Fruit fly (Drosophila melanogaster): ENCODE measurements around the gene Nnf1b.

The Nnf1b gene

dm6 chr2L:810277-810676 is at the start of gene Nnf1b:
TSS of gene Nnf1b (plus strand) at chr2L:810577.
- TF ChIP-seq psq (optimal IDR thresholded peaks at IDR 0.05), result no peak
- no peak for TF ChIP-seq Myc (optimal IDR thresholded peaks at IDR 0.05)
- no peak for TF ChIP-seq ttk (optimal IDR thresholded peaks at IDR 0.05)
- TF ChIP-seq insv (optimal IDR thresholded peaks at IDR 0.05), result no peak
- TF ChIP-seq Sin3A (optimal IDR thresholded peaks at IDR 0.05), result no peak
- TF ChIP-seq h (optimal IDR thresholded peaks at IDR 0.05), result no peak

DNA sequence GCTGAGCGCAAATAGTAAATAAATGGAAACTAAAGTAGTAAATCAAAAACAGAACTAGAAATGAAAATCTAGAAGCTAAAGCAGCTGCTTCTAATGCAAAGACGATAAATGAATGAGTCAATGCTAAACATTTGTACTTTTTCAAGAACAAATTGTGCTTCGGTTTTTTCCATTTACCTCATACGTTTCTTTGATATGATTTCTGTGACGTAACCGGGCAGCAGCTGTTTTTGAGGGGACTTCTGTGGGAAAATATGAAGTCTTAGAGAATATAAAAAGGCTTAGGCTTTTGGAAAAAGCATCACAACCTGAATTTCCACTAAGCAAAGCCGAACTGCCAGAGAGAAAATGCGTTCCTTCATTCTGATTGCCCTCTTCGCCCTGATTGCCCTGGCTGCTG is 37.1 kb upstream of the Nnf1b start, which contains the start of gene CG12506:
Gene CG12506, plus strand, starts transcription at position 301 of the 400 bp plus-strand sequence.
- TF ChIP-seq h (optimal IDR thresholded peaks at IDR 0.05), result no peak
- TF ChIP-seq psq (optimal IDR thresholded peaks at IDR 0.05), result no peak
- no peak for TF ChIP-seq insv (optimal IDR thresholded peaks at IDR 0.05)
- no peak for TF ChIP-seq ttk (optimal IDR thresholded peaks at IDR 0.05)

- TF ChIP-seq ttk (optimal IDR thresholded peaks at IDR 0.05) (no peak), insv (optimal IDR thresholded peaks at IDR 0.05) (no peak)
These were observed 34.1 kb upstream of the Nnf1b start, which contains the start of gene CG13946 for dm6 chr2L:776236-776635. TSS of gene CG13946 (plus strand) at chr2L:776536.

DNA sequence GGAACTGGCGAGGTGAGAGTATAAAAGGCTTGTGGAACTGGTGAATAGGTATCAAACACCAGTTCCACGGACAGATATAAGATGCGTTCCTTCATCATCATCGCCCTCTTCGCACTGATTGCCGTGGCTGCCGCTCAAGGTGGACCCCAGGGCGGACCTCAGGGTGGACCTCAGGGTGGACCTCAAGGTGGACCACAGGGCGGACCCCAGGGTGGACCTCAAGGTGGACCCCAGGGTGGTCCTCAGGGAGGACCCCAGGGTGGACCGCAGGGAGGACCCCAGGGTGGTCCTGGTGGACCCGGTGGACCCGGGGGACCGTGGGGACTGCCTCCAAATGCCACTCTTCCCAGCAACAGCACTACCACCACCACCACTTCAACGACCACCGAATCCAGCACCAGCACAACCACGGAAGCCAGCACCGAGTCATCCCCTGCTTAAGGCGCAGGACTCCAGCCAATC is 31.2 kb upstream of the Nnf1b start, which contains the start of gene CG13947:
Gene CG13947, plus strand, starts transcription at position 51 of the 462 bp plus-strand sequence.
- no peak for TF ChIP-seq Myc (optimal IDR thresholded peaks at IDR 0.05)
- TF ChIP-seq Sin3A (optimal IDR thresholded peaks at IDR 0.05), result no peak
- no peak for TF ChIP-seq psq (optimal IDR thresholded peaks at IDR 0.05)
- no peak for TF ChIP-seq ttk (optimal IDR thresholded peaks at IDR 0.05)
- TF ChIP-seq h (optimal IDR thresholded peaks at IDR 0.05), result no peak
- no peak for TF ChIP-seq insv (optimal IDR thresholded peaks at IDR 0.05)

DNA sequence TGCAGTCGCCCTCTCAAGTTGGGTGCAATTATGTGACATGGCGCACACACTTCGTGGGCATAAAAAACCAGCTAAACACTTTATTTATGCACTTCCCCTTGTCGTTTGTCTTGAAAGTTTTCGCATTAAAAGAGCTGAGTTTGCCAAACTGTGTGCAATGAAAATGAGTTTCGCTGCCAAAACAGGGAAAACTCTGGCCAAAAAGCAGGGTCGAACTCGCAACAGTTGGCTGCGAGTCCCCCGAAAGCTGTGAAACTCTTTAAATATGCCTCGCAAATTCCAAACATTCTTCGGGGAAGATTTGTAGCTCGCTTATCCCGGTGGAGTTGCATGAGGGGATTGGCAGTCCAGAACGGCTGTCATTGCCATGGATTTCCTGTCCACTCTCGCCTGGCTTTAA is 30.2 kb upstream of the Nnf1b start, which contains the start of gene Gr21a:
Gene Gr21a, plus strand, starts transcription at position 301 of the 400 bp plus-strand sequence.
- TF ChIP-seq insv (optimal IDR thresholded peaks at IDR 0.05), result no peak
- TF ChIP-seq Sin3A (optimal IDR thresholded peaks at IDR 0.05), result no peak
- no peak for TF ChIP-seq h (optimal IDR thresholded peaks at IDR 0.05)
- no peak for TF ChIP-seq Myc (optimal IDR thresholded peaks at IDR 0.05)
- TF ChIP-seq ttk (optimal IDR thresholded peaks at IDR 0.05), result no peak
- no peak for TF ChIP-seq psq (optimal IDR thresholded peaks at IDR 0.05)

DNA sequence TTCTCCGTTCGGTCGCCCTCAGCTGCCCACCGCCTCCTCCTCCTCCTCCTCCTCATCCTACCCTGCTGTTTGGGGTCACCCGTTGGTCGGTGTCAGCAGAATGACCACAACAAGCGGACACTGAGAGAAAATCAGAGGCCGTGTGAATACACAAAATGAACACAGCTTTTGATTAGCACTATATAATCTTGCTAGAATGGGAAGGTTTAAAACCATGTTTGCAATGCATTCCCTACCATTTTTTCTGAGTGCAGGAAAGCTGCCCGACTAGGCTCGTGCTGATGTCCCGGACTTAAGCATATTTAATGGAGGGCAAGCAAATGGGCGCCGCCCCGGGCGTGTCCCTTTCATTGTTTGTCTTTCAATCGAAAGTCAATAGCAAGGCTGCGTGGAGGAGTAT is 29.5 kb upstream of the Nnf1b start:
- TF ChIP-seq Sin3A (optimal IDR thresholded peaks at IDR 0.05) (no peak), Myc (optimal IDR thresholded peaks at IDR 0.05) (no peak), insv (optimal IDR thresholded peaks at IDR 0.05) (no peak), ttk (optimal IDR thresholded peaks at IDR 0.05) (no peak), h (optimal IDR thresholded peaks at IDR 0.05) (no peak), psq (optimal IDR thresholded peaks at IDR 0.05) (no peak)

dm6 chr2L:784036-784435 is 26.3 kb upstream of the Nnf1b start, which contains the start of gene CG3544:
TSS of gene CG3544 (plus strand) at chr2L:784336.
- TF ChIP-seq insv (optimal IDR thresholded peaks at IDR 0.05) (no peak), Sin3A (optimal IDR thresholded peaks at IDR 0.05) (no peak), h (optimal IDR thresholded peaks at IDR 0.05) (no peak), Myc (optimal IDR thresholded peaks at IDR 0.05) (no peak), ttk (optimal IDR thresholded peaks at IDR 0.05) (no peak), psq (optimal IDR thresholded peaks at IDR 0.05) (no peak)

dm6 chr2L:789966-790365 is 20.4 kb upstream of the Nnf1b start:
- TF ChIP-seq Myc (optimal IDR thresholded peaks at IDR 0.05) (no peak), Sin3A (optimal IDR thresholded peaks at IDR 0.05) (no peak), ttk (optimal IDR thresholded peaks at IDR 0.05) (no peak), insv (optimal IDR thresholded peaks at IDR 0.05) (no peak), psq (optimal IDR thresholded peaks at IDR 0.05) (no peak), h (optimal IDR thresholded peaks at IDR 0.05) (no peak)

- TF ChIP-seq ttk (optimal IDR thresholded peaks at IDR 0.05), result no peak
- TF ChIP-seq psq (optimal IDR thresholded peaks at IDR 0.05), result no peak
- no peak for TF ChIP-seq Sin3A (optimal IDR thresholded peaks at IDR 0.05)
- no peak for TF ChIP-seq insv (optimal IDR thresholded peaks at IDR 0.05)
- no peak for TF ChIP-seq h (optimal IDR thresholded peaks at IDR 0.05)
- no peak for TF ChIP-seq Myc (optimal IDR thresholded peaks at IDR 0.05)
These were observed 19.7 kb upstream of the Nnf1b start, which contains the start of gene Pkg21D for dm6 chr2L:790698-791097. TSS of gene Pkg21D (minus strand) at chr2L:790798.

dm6 chr2L:811405-811804 is 1.0 kb downstream of the Nnf1b start, which contains the start of gene Dbp21E2:
TSS of gene Dbp21E2 (plus strand) at chr2L:811584.
- TF ChIP-seq ttk (optimal IDR thresholded peaks at IDR 0.05), result no peak
- TF ChIP-seq Sin3A (optimal IDR thresholded peaks at IDR 0.05), result no peak
- TF ChIP-seq psq (optimal IDR thresholded peaks at IDR 0.05), result no peak
- TF ChIP-seq h (optimal IDR thresholded peaks at IDR 0.05), result no peak
- no peak for TF ChIP-seq insv (optimal IDR thresholded peaks at IDR 0.05)
- no peak for TF ChIP-seq Myc (optimal IDR thresholded peaks at IDR 0.05)

- TF ChIP-seq ttk (optimal IDR thresholded peaks at IDR 0.05) (no peak), insv (optimal IDR thresholded peaks at IDR 0.05) (no peak), Sin3A (optimal IDR thresholded peaks at IDR 0.05) (no peak), h (optimal IDR thresholded peaks at IDR 0.05) (no peak), psq (optimal IDR thresholded peaks at IDR 0.05) (no peak), Myc (optimal IDR thresholded peaks at IDR 0.05) (no peak)
These were observed 5.5 kb downstream of the Nnf1b start, which contains the start of the genes Saf6 and Pex12 for dm6 chr2L:815785-816389. TSS of gene Saf6 (minus strand) at chr2L:815950. TSS of gene Pex12 (plus strand) at chr2L:815993.

DNA sequence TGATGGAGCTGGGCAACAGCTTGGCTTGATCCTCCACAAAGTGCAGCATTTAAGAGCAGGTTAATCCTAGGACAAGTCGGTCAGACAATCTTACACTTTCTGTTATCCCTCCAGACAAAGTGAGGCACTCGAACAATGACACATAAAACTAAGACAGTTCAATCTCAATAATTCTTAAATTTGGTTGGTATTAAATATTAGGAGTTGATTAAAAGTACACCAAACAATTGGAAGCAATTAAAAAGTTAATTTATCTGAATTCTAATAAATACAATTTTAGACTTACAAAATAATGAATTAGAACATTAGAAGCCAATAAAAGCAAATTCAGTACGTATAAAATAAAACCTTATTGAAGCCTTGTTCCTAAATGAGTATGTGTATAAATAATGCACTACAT is 7.5 kb downstream of the Nnf1b start, which contains the start of gene CG15880:
Gene CG15880, minus strand, starts transcription at position 101 of the 400 bp plus-strand sequence.
- TF ChIP-seq insv (optimal IDR thresholded peaks at IDR 0.05), result no peak
- no peak for TF ChIP-seq ttk (optimal IDR thresholded peaks at IDR 0.05)
- TF ChIP-seq Myc (optimal IDR thresholded peaks at IDR 0.05), result no peak
- TF ChIP-seq Sin3A (optimal IDR thresholded peaks at IDR 0.05), result no peak
